Worm (Caenorhabditis elegans) whole organism, dauer: ENCODE measurements around the gene C42D4.19.

Experiments
- unc-62 ChIP-seq: sonication (generic microtip); optimal IDR thresholded peaks from 2 replicates; lab custom pipeline; 2017; ENCODE audit warnings: missing biosample characterization, missing genetic modification reagents, missing genetic modification characterization

Gene C42D4.19

DNA sequence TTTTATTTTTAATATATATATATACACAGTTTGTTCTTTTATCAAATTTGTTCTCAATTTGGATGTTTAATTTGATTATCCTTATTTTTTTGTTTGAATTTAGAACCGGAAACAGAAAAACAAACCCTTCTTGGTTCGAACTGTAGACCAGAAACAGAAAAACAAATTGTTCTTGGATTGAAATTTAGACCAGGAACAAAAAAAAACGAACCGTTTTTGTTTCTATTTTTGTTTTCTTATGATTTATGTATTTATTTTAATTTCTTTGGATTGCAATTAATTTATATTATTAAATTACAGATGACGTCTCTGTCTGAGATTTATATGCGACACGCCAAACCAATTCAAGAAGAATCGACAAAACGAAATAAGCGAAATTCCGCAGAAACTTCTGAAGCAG is at the start of gene C42D4.19:
TSS of gene C42D4.19 (plus strand) at position 301 of the 400 bp plus-strand sequence.
- no peak for TF ChIP-seq unc-62 (GFP tag; lab: Kevin White, UChicago)

DNA sequence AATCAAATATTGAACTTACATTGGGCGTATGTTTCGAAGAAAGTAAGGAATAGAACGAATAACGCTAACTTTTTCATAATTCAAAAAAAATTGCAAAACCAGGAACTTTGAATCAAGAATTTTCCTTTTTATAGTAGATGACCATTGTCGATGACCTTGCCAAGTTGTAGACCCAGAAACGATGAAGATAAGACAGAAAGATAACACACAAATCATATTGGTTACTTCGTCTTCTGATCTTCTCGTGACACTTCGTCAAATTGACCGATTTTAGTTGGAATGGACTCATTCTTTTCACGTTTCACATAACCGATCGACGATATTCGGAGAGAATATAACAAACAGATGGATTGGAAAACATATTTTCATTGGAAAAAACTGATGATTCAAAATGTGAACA is 43.7 kb upstream of the C42D4.19 start, which contains the start of gene grsp-3:
TSS of gene grsp-3 (minus strand) at position 149 of the 400 bp plus-strand sequence.
- TF ChIP-seq unc-62 (GFP tag; lab: Kevin White, UChicago): no peak

DNA sequence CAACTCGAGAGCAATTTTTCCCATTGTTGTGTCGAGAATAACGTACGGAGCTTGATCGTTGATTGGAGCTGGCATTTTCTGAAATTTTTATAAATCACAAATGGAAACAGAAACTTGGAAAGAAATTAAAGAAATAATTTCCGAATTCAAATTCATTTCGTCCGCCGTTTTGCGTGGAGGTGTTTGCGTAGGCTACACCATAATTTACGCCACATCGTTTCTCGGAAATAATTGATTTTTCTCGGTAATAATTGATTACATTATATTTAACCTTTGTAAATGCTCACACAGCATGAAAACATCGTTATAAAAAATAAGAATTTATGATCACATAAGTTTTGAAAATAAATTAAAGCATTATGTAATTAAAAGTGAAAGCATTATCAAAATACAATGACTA is 42.3 kb upstream of the C42D4.19 start, which contains the start of gene cyn-12:
TSS of gene cyn-12 (minus strand) at position 78 of the 400 bp plus-strand sequence.
- TF ChIP-seq unc-62 (GFP tag; lab: Kevin White, UChicago): no peak

DNA sequence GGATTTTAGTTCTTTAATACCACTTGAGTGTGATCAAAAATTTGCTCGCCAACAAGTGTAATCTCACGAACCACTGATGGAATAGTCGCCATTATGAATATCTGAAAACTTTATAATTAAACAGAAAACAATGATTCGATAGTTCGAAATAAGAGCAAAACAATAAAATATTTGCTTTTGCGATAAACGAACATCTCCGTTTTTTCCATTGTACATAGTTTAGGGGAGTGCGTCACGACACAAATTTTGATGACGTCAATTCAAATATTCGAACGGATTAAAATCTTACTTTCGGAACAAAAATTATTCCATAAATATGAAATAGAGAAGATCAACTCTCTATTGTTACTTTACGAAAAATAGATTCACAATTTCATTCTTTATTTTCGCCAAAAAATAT is 41.5 kb upstream of the C42D4.19 start, which contains the start of gene mutd-1:
TSS of gene mutd-1 (minus strand) at position 101 of the 400 bp plus-strand sequence.
- TF ChIP-seq unc-62 (GFP tag; lab: Kevin White, UChicago): no peak

DNA sequence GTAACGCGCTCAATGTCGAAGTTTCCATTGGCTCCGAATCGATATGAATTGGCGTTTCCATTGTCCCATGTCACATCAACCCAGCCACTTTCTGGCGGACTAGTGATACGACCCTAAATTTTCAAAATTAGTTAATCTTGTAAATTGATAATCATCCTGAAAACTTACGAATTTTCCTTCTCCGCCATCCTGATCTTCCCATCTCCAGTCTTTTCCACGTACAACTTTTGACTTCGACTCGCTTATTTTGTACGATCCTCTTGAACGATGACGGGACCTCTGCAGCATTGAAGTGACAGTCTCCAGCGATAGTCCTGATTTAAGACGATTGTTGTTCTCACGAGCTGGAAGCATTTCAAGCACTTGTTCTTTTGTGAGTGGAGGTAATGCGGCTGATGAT is 36.3 kb upstream of the C42D4.19 start:
- TF ChIP-seq unc-62 (GFP tag; lab: Kevin White, UChicago): no peak

DNA sequence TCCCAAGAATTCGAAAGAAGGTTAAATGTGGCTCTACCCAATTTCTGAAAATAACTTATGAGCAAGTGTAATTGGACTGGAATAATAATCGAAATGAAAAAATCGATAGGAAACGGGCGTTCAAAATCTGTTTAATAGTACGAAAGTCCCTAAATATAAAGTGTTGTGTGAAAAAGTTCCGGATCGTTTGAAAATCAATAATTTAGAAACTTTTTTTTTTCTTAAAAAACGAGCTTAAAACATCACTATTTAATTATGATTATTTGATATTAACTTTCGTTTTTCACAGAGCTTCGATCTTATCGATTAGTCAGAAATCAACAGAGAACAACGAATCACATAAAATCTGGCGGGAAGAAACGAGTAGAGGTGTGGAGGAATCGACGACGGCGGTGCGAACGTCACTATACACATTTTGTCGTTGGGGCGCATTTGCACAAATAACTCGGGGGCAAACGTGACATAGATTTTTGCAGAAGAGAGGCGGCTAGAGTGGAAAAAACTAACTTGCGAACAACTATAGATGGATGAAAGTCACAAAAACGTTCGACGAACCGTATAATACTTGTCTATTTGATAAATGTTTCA is 30.7 kb upstream of the C42D4.19 start, which contains the start of gene hecd-1:
TSS of gene hecd-1 (minus strand) at position 51 of the 588 bp plus-strand sequence.
- no peak for TF ChIP-seq unc-62 (GFP tag; lab: Kevin White, UChicago)

DNA sequence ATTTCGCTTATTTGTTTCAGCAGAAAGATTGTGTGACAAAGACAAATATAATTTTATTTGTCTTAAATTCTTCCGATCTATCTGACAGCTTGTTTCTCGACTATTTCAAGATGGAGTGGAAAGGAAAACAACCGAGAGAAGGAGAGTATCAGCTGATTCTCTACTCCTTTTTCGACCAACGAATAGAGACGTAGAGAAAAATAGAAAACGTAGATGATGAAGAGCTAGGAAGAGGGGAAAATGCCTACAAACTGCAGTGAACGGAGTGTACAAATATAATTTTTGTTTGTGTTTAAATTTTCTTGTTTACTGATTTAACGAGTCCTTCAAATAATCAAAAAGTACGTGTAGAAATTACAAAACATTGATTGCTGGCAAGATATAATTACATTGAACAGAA is 27.7 kb upstream of the C42D4.19 start:
- TF ChIP-seq unc-62 (GFP tag; lab: Kevin White, UChicago): no peak

DNA sequence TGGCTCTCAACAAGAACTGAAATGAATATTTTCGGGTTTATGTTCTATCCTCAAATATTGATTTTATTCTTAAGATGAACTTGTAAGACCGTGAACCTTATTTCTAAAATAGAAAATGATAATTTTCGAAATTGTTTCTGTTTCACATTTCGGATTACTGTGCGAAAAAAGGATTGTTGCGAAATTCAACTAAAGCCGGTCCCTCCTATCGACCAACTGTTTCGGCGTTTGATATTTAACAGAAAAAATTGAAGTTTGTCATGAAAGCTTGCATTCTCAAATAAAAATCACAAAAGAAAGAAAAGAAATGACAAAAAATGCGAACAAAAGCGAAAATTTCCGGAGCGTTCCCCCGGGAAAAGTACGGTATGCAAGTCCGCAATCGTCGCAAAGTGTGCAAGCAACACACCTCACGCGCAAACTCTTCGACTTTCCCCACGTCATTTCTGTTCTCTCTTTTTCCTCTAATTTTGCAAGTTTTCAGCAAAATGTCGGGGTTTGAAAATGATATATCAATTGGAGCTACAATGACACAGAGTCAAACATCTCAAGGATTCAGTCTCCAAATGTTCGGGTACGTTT is 26.3 kb upstream of the C42D4.19 start, which contains the start of gene C34D4.4:
TSS of gene C34D4.4 (plus strand) at position 342 of the 582 bp plus-strand sequence.
- no peak for TF ChIP-seq unc-62 (GFP tag; lab: Kevin White, UChicago)

DNA sequence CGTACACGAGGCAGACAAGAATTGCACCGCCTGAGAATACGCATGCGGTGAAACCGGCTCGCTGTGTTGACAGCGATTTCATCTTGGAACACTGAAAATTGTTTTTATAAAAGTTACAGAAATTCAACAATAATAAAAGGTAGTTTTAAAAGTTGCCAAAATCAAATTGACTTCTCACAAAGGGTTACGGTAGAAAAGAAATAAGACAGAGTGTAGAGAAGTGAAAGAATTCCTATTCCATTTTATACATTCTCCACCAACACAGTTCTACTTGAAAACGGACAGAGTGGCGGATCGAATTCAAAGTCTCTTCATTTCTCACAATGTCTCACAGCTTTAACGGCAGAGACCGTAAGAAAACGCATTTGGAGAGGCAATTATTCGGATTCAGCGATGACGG is 23.0 kb upstream of the C42D4.19 start, which contains the start of gene col-113:
TSS of gene col-113 (minus strand) at position 101 of the 400 bp plus-strand sequence.
- TF ChIP-seq unc-62 (GFP tag; lab: Kevin White, UChicago): no peak

DNA sequence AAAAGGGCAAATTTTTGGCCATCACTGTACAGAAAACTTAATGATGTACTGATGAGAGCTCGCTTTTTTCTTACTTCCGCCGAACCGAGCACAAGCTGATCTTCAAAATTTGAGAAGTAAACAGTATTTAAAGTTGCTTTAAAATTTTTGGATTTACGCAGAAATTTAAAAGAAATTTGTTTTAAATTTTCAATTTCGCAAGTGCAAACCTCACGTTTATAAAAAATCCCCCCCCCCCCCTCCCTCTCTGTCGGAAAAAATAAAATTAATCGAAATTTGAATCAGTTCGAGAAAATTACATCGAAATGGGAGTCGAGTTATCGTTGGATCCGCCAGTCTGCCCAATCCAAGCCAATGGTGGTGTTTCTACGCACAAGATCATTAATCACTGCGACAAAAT is 22.1 kb upstream of the C42D4.19 start, which contains the start of gene C34D4.3:
TSS of gene C34D4.3 (plus strand) at position 301 of the 400 bp plus-strand sequence.
- no peak for TF ChIP-seq unc-62 (GFP tag; lab: Kevin White, UChicago)

DNA sequence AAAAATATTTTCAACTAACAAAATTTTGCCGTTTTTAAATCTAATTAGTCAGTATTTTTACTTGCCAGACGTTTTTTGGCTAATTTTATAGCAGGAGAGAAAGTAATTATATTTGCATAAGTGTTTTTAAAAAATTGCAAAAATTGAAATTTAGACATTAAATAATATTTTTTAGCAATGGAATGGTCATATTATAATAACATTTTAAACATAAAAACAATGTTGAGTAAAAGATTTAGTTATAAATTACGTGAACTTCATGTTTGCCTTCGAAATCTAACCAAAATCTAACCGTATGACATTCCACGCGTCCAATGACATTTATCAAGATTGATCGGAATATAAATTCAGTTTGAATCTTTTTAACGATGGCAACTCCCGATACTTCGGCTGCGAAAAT is 21.1 kb upstream of the C42D4.19 start, which contains the start of gene C34D4.2:
TSS of gene C34D4.2 (plus strand) at position 301 of the 400 bp plus-strand sequence.
- no peak for TF ChIP-seq unc-62 (GFP tag; lab: Kevin White, UChicago)

DNA sequence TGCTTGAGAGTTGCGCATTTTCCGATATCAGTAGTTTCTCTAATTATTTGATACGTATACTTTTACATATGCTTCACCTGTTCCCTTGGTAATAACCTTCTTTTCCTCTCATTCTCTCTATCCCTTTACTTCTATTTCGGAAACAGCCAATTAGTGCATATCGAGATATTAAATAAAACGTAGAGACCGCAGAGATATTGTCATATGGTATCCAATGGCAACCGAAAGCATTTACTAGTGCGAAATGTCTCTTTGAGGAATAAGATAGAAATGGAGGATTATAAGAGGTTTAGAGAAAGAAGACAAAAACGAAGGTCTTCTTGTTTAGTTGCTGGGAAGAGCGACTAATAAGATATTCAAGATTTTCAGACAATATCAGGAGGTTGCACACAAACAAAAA is 19.1 kb upstream of the C42D4.19 start, which contains the start of gene maph-9:
TSS of gene maph-9 (plus strand) at position 273 of the 400 bp plus-strand sequence.
- TF ChIP-seq unc-62 (GFP tag; lab: Kevin White, UChicago): no peak

DNA sequence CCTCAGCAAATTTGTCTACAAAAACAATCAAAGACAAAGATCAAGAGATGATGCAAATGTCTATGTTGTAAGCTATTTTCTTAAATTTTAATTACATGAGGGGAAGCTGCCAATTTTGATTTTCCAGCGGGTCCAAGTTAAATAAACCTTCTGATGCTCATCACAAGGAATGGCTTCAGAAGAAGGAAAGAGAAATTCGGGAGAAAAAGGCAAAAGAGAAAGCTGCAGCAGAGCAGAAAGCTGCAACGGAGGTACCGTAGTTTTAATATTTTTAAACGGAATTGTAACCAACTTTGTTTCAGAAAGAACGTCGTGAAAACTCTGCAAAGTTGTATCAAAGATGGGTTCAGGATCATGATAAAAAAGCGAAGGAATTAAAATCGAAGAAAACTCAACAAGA is 17.3 kb upstream of the C42D4.19 start:
- TF ChIP-seq unc-62 (GFP tag; lab: Kevin White, UChicago): no peak

DNA sequence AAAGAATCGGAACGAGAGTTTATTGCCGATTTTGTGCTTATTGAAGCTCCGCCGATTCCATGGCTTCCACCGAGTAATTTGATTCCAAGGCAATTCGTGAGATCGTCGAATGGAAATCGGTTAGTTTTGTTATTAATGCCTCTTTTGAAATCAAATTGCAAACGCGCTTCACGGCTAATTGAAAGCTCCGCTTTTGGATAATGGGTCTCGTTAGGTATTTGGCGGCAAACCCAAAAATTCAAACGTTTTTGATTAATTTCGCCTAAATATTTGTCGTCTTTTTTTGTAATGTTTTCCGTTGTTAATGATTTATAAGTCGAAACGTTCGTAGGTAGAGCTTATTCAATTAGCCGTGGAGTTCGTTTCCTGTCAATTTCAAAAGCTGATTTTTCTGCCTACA is 15.9 kb upstream of the C42D4.19 start:
- TF ChIP-seq unc-62 (GFP tag; lab: Kevin White, UChicago): no peak

DNA sequence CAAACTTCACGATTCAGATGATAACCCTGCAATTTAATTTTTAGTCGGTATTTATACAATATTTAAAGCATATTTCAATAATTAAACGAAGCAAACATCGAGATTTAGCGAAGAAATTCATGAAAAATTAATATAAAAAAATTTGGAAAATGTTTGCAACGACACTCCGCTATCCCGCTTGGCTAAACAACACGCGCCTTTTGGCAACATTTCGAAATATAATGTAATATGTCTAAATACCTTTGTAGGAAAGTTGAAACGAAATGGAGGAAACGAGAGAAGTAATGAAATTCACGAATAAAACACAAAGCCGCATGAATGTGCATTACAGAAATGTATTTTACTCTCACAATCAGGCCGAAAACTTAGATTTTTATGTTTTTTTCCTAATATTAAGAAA is 9.7 kb upstream of the C42D4.19 start, which contains the start of gene rpc-1:
TSS of gene rpc-1 (minus strand) at position 26 of the 400 bp plus-strand sequence.
- no peak for TF ChIP-seq unc-62 (GFP tag; lab: Kevin White, UChicago)

DNA sequence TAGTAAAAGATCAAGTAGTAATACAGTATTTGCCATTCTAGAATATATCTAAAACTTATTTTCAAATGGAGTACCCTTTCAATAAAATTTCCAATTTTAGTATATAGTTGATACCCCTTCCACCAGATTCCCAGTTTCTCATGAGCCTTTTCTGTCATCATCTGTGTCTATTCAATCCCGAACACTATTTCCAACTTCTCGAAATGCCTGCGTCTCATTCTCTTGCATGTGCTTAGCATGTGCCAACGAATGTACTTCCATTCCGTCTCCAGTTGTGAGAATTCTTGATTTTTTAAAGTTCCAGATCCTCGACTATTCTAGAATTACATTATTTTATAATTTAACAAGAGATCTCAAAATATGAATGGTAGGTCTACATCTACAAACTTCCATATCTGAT is 8.9 kb upstream of the C42D4.19 start, which contains the start of gene C42D4.18:
TSS of gene C42D4.18 (plus strand) at position 231 of the 400 bp plus-strand sequence.
- TF ChIP-seq unc-62 (GFP tag; lab: Kevin White, UChicago): no peak
